Worm (Caenorhabditis elegans) whole organism, midembryonic: Measurements from ENCODE around the gene F55B12.10.

Experiments
- cog-1 ChIP-seq: sonication (generic microtip); optimal IDR thresholded peaks from 2 replicates; lab custom pipeline; 2016; ENCODE audit warnings: missing genetic modification characterization, missing compliant biosample characterization
- ztf-29 ChIP-seq: fragments of 200-800 bp; sonication (Bioruptor generic); IDR thresholded peaks from 2 replicates; pipeline ENCODE4 v1.3.6; 2022; ENCODE audit warnings: missing genetic modification reagents, missing genetic modification characterization, missing compliant biosample characterization

- TF ChIP-seq ztf-29, result no peak
- TF ChIP-seq cog-1 (tag; lab: Kevin White, UChicago), result peak; percentile 7
These were observed 20.6 kb upstream of the F55B12.10 start, which contains the start of gene sel-10 for ce11 chrV:13818824-13819408.
